Worm (Caenorhabditis elegans) whole organism, young adult: ENCODE data around the gene F28H6.6.

Experiments
- B0035.1 ChIP-seq: sonication (generic microtip); optimal IDR thresholded peaks from 2 replicates; lab custom pipeline; 2016; ENCODE audit warnings: missing genetic modification characterization, mild to moderate bottlenecking, missing compliant biosample characterization, missing genotype, missing genetic modification reagents
- F10E7.11 ChIP-seq: sonication (generic microtip); optimal IDR thresholded peaks from 2 replicates; lab custom pipeline; 2017; ENCODE audit warnings: mild to moderate bottlenecking, missing genetic modification characterization, moderate library complexity, missing compliant biosample characterization
- F23B12.7 ChIP-seq: sonication (generic microtip); optimal IDR thresholded peaks from 2 replicates; lab custom pipeline; 2017; ENCODE audit warnings: missing genetic modification characterization, mild to moderate bottlenecking, missing compliant biosample characterization, antibody characterized with exemption, moderate library complexity; ENCODE audit not compliant: insufficient read depth
- K12H6.12 ChIP-seq: fragments of 200-800 bp; sonication (Bioruptor generic); optimal IDR thresholded peaks from 2 replicates; lab custom pipeline; 2018; ENCODE audit warnings: mild to moderate bottlenecking, missing genetic modification characterization, missing compliant biosample characterization
- Y79H2A.3 ChIP-seq: fragments of 200-800 bp; sonication (Bioruptor generic); conservative IDR thresholded peaks from 2 replicates; pipeline ENCODE4 v1.3.6; 2022; ENCODE audit warnings: missing genetic modification reagents, missing genetic modification characterization, missing compliant biosample characterization
- Y95B8A.8 ChIP-seq: fragments of 200-800 bp; sonication (Bioruptor generic); IDR thresholded peaks from 2 replicates; pipeline ENCODE4 v1.3.6; 2022; ENCODE audit warnings: missing genetic modification reagents, missing genetic modification characterization, missing compliant biosample characterization
- aptf-2 ChIP-seq: fragments of 200-800 bp; sonication (Bioruptor generic); conservative IDR thresholded peaks from 2 replicates; pipeline ENCODE4 v1.3.6; 2022; ENCODE audit warnings: missing genetic modification reagents, missing genetic modification characterization, missing compliant biosample characterization
- aptf-3 ChIP-seq: fragments of 200-800 bp; sonication (Bioruptor generic); IDR thresholded peaks from 2 replicates; pipeline ENCODE4 v1.3.6; 2022; ENCODE audit warnings: missing genetic modification characterization, missing compliant biosample characterization
- atf-7 ChIP-seq: sonication (generic microtip); optimal IDR thresholded peaks from 2 replicates; lab custom pipeline; 2017; ENCODE audit warnings: mild to moderate bottlenecking, missing genetic modification characterization, missing compliant biosample characterization
- attf-3 ChIP-seq: fragments of 200-800 bp; sonication (Bioruptor generic); conservative IDR thresholded peaks from 2 replicates; pipeline ENCODE4 v1.3.6; 2022; ENCODE audit warnings: missing genetic modification reagents, missing genetic modification characterization, missing compliant biosample characterization
- ceh-27 ChIP-seq: fragments of 200-800 bp; sonication (Bioruptor generic); optimal IDR thresholded peaks from 2 replicates; lab custom pipeline; 2018; ENCODE audit warnings: mild to moderate bottlenecking, missing genetic modification characterization, moderate library complexity, missing compliant biosample characterization
- ceh-58 ChIP-seq: fragments of 200-800 bp; sonication (Bioruptor generic); IDR thresholded peaks from 2 replicates; pipeline ENCODE4 v1.3.6; 2022; ENCODE audit warnings: missing genetic modification characterization, missing compliant biosample characterization
- ceh-79 ChIP-seq: sonication (generic microtip); optimal IDR thresholded peaks from 2 replicates; lab custom pipeline; 2017; ENCODE audit warnings: mild to moderate bottlenecking, missing genetic modification characterization, missing compliant biosample characterization
- chd-7 ChIP-seq: sonication (generic microtip); optimal IDR thresholded peaks from 2 replicates; lab custom pipeline; 2016; ENCODE audit warnings: mild to moderate bottlenecking, missing genetic modification characterization, moderate library complexity, missing compliant biosample characterization
- dox-1 ChIP-seq: fragments of 200-800 bp; sonication (Bioruptor generic); IDR thresholded peaks from 2 replicates; pipeline ENCODE4 v1.3.6; 2022; ENCODE audit warnings: missing genetic modification reagents, missing genetic modification characterization, missing compliant biosample characterization
- dpff-1 ChIP-seq: sonication (generic microtip); optimal IDR thresholded peaks from 2 replicates; lab custom pipeline; 2017; ENCODE audit warnings: mild to moderate bottlenecking, missing genetic modification characterization, missing compliant biosample characterization
- dpl-1 ChIP-seq: fragments of 150-350 bp; optimal IDR thresholded peaks from 2 replicates; lab custom pipeline; 2014; ENCODE audit warnings: missing biosample characterization, missing genetic modification reagents, missing genetic modification characterization
- efl-1 ChIP-seq: fragments of 150-350 bp; optimal IDR thresholded peaks from 2 replicates; lab custom pipeline; 2014; ENCODE audit warnings: missing biosample characterization, missing genetic modification reagents, missing genetic modification characterization
- egl-44 ChIP-seq: fragments of 200-800 bp; sonication (Bioruptor generic); IDR thresholded peaks from 2 replicates; pipeline ENCODE4 v1.3.6; 2022; ENCODE audit warnings: missing genetic modification reagents, missing genetic modification characterization, missing compliant biosample characterization
- fkh-3 ChIP-seq: sonication (generic microtip); optimal IDR thresholded peaks from 2 replicates; lab custom pipeline; 2016; ENCODE audit warnings: mild to moderate bottlenecking, missing genetic modification characterization, missing compliant biosample characterization
- gei-17 ChIP-seq: fragments of 200-800 bp; sonication (Bioruptor generic); optimal IDR thresholded peaks from 2 replicates; lab custom pipeline; 2018; ENCODE audit warnings: mild to moderate bottlenecking, missing genetic modification characterization, missing compliant biosample characterization
- him-1 ChIP-seq: sonication (generic microtip); optimal IDR thresholded peaks from 2 replicates; lab custom pipeline; 2016; ENCODE audit warnings: missing genotype, missing genetic modification reagents, missing genetic modification characterization, missing compliant biosample characterization
- hmg-20 ChIP-seq: fragments of 200-800 bp; sonication (Bioruptor generic); IDR thresholded peaks from 2 replicates; pipeline ENCODE4 v1.3.6; 2022; ENCODE audit warnings: missing genetic modification reagents, missing genetic modification characterization, missing compliant biosample characterization
- hsf-1 ChIP-seq: fragments of 200-800 bp; sonication (Bioruptor generic); IDR thresholded peaks from 2 replicates; pipeline ENCODE4 v1.3.6; 2022; ENCODE audit warnings: missing genetic modification reagents, missing genetic modification characterization, missing compliant biosample characterization
- lag-1 ChIP-seq: fragments of 200-800 bp; sonication (Bioruptor generic); IDR thresholded peaks from 2 replicates; pipeline ENCODE4 v1.3.6; 2022; ENCODE audit warnings: missing genetic modification reagents, missing genetic modification characterization, missing compliant biosample characterization
- let-526 ChIP-seq: fragments of 200-800 bp; sonication (Bioruptor generic); IDR thresholded peaks from 2 replicates; pipeline ENCODE4 v1.3.6; 2022; ENCODE audit warnings: missing genetic modification reagents, missing genetic modification characterization, missing compliant biosample characterization
- let-607 ChIP-seq, 2 experiments: fragments of 200-800 bp in 1 of 2; sonication (Bioruptor generic) in 1 of 2; sonication (generic microtip) in 1 of 2; optimal IDR thresholded peaks; 2 replicates each; lab custom pipeline; 2016 to 2018; ENCODE audit warnings: mild to moderate bottlenecking in 2 of 2, missing compliant biosample characterization in 2 of 2, missing genetic modification characterization in 2 of 2, moderate library complexity in 2 of 2, missing genotype in 1 of 2
- lin-35 ChIP-seq, 3 experiments: fragments of 150-350 bp in 2 of 3; sonication (generic microtip) in 1 of 3; optimal IDR thresholded peaks; 2 replicates each; lab custom pipeline; 2014 to 2018; ENCODE audit warnings: missing biosample characterization in 3 of 3, missing genetic modification characterization in 3 of 3, missing genetic modification reagents in 3 of 3
- lin-40 ChIP-seq: sonication (generic microtip); optimal IDR thresholded peaks from 2 replicates; lab custom pipeline; 2016; ENCODE audit warnings: missing genetic modification characterization, mild to moderate bottlenecking, missing compliant biosample characterization, missing genotype, missing genetic modification reagents
- lsl-1 ChIP-seq: fragments of 200-800 bp; sonication (Bioruptor generic); optimal IDR thresholded peaks from 2 replicates; lab custom pipeline; 2018; ENCODE audit warnings: mild to moderate bottlenecking, missing genetic modification characterization, moderate library complexity, missing compliant biosample characterization
- madf-10 ChIP-seq: sonication (generic microtip); optimal IDR thresholded peaks from 2 replicates; lab custom pipeline; 2016; ENCODE audit warnings: mild to moderate bottlenecking, missing genetic modification characterization, missing compliant biosample characterization
- madf-8 ChIP-seq: fragments of 200-800 bp; sonication (Bioruptor generic); conservative IDR thresholded peaks from 2 replicates; pipeline ENCODE4 v1.3.6; 2022; ENCODE audit warnings: missing genetic modification reagents, missing genetic modification characterization, missing compliant biosample characterization
- mcd-1 ChIP-seq: fragments of 200-800 bp; sonication (Bioruptor generic); IDR thresholded peaks from 2 replicates; pipeline ENCODE4 v1.3.6; 2022; ENCODE audit warnings: missing genetic modification reagents, missing genetic modification characterization, missing compliant biosample characterization
- mes-4 ChIP-seq: sonication (generic microtip); optimal IDR thresholded peaks from 2 replicates; lab custom pipeline; 2016; ENCODE audit warnings: missing genotype, missing genetic modification characterization, missing compliant biosample characterization
- nfyb-1 ChIP-seq: fragments of 200-800 bp; sonication (Bioruptor generic); IDR thresholded peaks from 2 replicates; pipeline ENCODE4 v1.3.6; 2022; ENCODE audit warnings: missing genetic modification reagents, missing genetic modification characterization, missing compliant biosample characterization
- nhr-120 ChIP-seq: fragments of 200-800 bp; sonication (Bioruptor generic); IDR thresholded peaks from 2 replicates; pipeline ENCODE4 v1.3.6; 2022; ENCODE audit warnings: missing genetic modification characterization, missing compliant biosample characterization
- nhr-90 ChIP-seq: sonication (generic microtip); optimal IDR thresholded peaks from 2 replicates; lab custom pipeline; 2016; ENCODE audit warnings: missing genotype, mild to moderate bottlenecking, missing genetic modification characterization, missing compliant biosample characterization
- pbrm-1 ChIP-seq: fragments of 200-800 bp; sonication (Bioruptor generic); IDR thresholded peaks from 2 replicates; pipeline ENCODE4 v1.3.6; 2022; ENCODE audit warnings: missing genetic modification reagents, missing genetic modification characterization, missing compliant biosample characterization
- rec-8 ChIP-seq, 2 experiments: sonication (generic microtip); optimal IDR thresholded peaks; 2 replicates each; lab custom pipeline; 2016; ENCODE audit warnings: mild to moderate bottlenecking in 2 of 2, missing genetic modification characterization in 2 of 2, missing genetic modification reagents in 2 of 2, missing genotype in 2 of 2, missing biosample characterization in 1 of 2, missing compliant biosample characterization in 1 of 2, moderate library complexity in 1 of 2
- tlf-1 ChIP-seq: fragments of 200-800 bp; sonication (Bioruptor generic); optimal IDR thresholded peaks from 2 replicates; lab custom pipeline; 2018; ENCODE audit warnings: mild to moderate bottlenecking, missing genetic modification characterization, missing compliant biosample characterization
- ztf-22 ChIP-seq: fragments of 200-800 bp; sonication (Bioruptor generic); optimal IDR thresholded peaks from 2 replicates; lab custom pipeline; 2018; ENCODE audit warnings: mild to moderate bottlenecking, missing genetic modification characterization, moderate library complexity, missing compliant biosample characterization
- ztf-26 ChIP-seq: sonication (generic microtip); optimal IDR thresholded peaks from 2 replicates; lab custom pipeline; 2017; ENCODE audit warnings: missing genetic modification characterization, missing compliant biosample characterization

F28H6.6 gene

DNA sequence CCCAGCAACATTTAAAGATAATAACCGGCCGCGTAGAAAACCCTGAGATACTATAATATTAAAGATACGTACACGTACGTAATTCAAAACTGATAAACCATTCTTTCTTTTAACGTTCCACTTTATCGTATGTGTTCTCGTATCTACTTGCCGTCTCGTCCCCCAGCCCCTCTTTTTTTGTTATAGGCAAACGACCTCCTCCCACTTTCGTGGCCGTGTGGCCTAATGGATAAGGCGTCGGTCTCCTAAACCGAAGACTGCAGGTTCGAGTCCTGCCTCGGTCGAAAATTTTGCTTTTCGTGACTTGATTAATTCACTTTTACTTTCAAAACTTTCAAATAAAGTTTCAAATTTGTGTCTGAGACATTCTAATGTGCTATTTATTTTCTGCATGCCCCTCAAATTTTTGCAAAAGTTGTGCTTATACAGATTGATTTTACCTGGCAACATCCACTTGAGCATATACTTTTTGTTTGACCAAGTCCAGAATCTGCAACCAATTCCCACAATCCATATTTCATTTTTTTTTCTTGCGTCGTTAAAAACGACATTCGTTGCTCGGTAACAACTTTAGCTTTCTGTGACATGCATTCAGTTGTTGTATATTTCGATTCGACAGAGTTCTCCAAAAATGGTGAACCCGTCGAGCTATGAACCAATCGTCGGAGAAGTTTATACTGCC, 10.1 kb downstream of the F28H6.6 start, which contains the start of gene F28H6.7 (continued):
- TF ChIP-seq fkh-3 (tag; lab: Kevin White, UChicago) (no peak), attf-3 (no peak), ceh-58 (GFP tag; lab: Robert Waterston, UW) (no peak), let-526 (GFP tag; lab: Robert Waterston, UW) (no peak), lin-35 (GFP tag; optimal IDR thresholded peaks at IDR 0.05; lab: Kevin White, UChicago) (peak in 1 of 3 experiments; percentile 65), nhr-90 (tag; lab: Kevin White, UChicago) (peak; percentile 66), hmg-20 (GFP tag; lab: Robert Waterston, UW) (peak; percentile 76; the same call in 1 of the 2 replicates), ceh-79 (peak; percentile 27), mcd-1 (GFP tag; lab: Robert Waterston, UW) (no peak; the same call in 1 of the 2 replicates), ztf-22 (GFP tag; lab: Kevin White, UChicago) (no peak), tlf-1 (no peak), nhr-120 (GFP tag; lab: Robert Waterston, UW) (no peak), lag-1 (no peak), K12H6.12 (tag; lab: Kevin White, UChicago) (peak; percentile 21), dpff-1 (no peak), gei-17 (no peak), lin-40 (tag; lab: Kevin White, UChicago) (peak; percentile 44), nfyb-1 (GFP tag; lab: Robert Waterston, UW) (peak; percentile 74; the same call in 1 of the 2 replicates), atf-7 (peak; percentile 8), B0035.1 (tag; lab: Kevin White, UChicago) (peak; percentile 49), F23B12.7 (tag; lab: Kevin White, UChicago) (peak; percentile 70), lsl-1 (GFP tag; lab: Kevin White, UChicago) (no peak), madf-10 (tag; lab: Kevin White, UChicago) (peak; percentile 50), Y95B8A.8 (GFP tag; lab: Robert Waterston, UW) (no peak), him-1 (tag; lab: Kevin White, UChicago) (peak; percentile 82), let-607 (tag; optimal IDR thresholded peaks at IDR 0.05; lab: Kevin White, UChicago) (peak in 1 of 2 experiments; percentile 45), Y79H2A.3 (GFP tag; lab: Robert Waterston, UW) (no peak), pbrm-1 (GFP tag; lab: Robert Waterston, UW) (peak; percentile 79), hsf-1 (GFP tag; lab: Robert Waterston, UW) (no peak), ztf-26 (tag; lab: Kevin White, UChicago) (peak; percentile 35), dpl-1 (GFP tag; lab: Kevin White, UChicago) (no peak), efl-1 (no peak), ceh-27 (GFP tag; lab: Kevin White, UChicago) (peak; percentile 29), rec-8 (tag; optimal IDR thresholded peaks at IDR 0.05; lab: Kevin White, UChicago) (peak; percentile 27 to 54), F10E7.11 (no peak), aptf-3 (GFP tag; lab: Robert Waterston, UW) (peak; percentile 73; the same call in 1 of the 2 replicates), chd-7 (tag; lab: Kevin White, UChicago) (peak; percentile 65)

DNA sequence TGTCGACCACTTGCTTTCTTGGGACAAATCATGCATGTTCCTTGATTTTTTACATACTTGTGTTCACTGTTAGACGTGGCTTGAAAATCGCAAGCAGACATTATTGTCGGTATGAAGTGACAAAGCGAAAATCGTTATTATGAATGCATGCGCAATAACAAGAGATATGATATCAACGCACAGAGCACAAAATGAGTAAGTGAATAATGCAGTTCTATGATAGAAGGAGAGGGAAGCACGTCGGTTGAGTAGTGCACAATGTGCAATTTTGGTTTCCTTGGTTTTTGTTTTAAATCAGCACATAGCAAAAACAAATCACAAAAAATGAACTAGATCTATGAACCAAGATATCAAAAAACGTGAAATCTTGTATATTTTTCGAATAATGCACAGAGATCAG, 12.3 kb downstream of the F28H6.6 start, which contains the start of gene nhr-281:
Gene nhr-281, minus strand, starts transcription at position 101 of the 400 bp plus-strand sequence.
- TF ChIP-seq lin-40 (tag; lab: Kevin White, UChicago) (no peak), dox-1 (no peak), mes-4 (tag; lab: Kevin White, UChicago) (no peak), madf-8 (GFP tag; lab: Robert Waterston, UW) (no peak), nfyb-1 (GFP tag; lab: Robert Waterston, UW) (no peak), egl-44 (GFP tag; lab: Robert Waterston, UW) (no peak), aptf-2 (GFP tag; lab: Robert Waterston, UW) (no peak)
